Worm (Caenorhabditis elegans) whole organism, L4/young adult: ENCODE results near the gene F59B10.4.

Experiments
- W03F9.2 ChIP-seq: fragments of 150-350 bp; optimal IDR thresholded peaks from 2 replicates; lab custom pipeline; 2014; ENCODE audit warnings: missing biosample characterization, missing genetic modification characterization
- him-1 ChIP-seq: sonication (generic microtip); optimal IDR thresholded peaks from 2 replicates; lab custom pipeline; 2016; ENCODE audit warnings: missing genotype, missing genetic modification reagents, missing genetic modification characterization, missing compliant biosample characterization

- TF ChIP-seq W03F9.2 (tag; lab: Kevin White, UChicago) (no peak), him-1 (no peak)
Observed at ce11 chrII:10564578-10564977, 45.7 kb upstream of the F59B10.4 start, which contains the start of the genes C06A1.6 and C06A1.7.
